Worm (Caenorhabditis elegans): ENCODE results near the gene pipp-4P.

pipp-4P gene

DNA sequence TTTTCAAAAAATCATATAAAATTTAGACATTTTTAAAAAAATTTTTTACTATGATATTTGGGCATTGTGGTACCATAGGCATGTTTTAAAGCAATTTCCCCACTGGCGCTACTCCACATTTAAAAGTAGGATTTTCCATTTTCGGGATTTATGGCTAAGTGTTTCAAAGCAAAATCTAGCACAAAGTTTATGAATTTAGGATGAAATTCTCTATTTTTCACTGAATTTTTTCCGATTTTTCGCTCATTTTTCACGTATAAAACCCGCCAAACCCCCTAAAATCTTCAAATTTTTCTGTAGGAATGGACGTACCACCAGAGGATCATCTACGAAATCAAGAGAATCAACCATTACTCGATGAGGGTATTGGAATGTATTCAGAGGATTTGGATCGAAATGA is at the start of gene pipp-4P:
Gene pipp-4P (plus strand): TSS at position 301 of the 400 bp plus-strand sequence.
- TF ChIP-seq hmbx-1 (tag; optimal IDR thresholded peaks at IDR 0.05) (no peak), hnd-1 (tag; optimal IDR thresholded peaks at IDR 0.05) (no peak), aly-1 (tag; optimal IDR thresholded peaks at IDR 0.05) (no peak), tbx-11 (GFP tag; IDR thresholded peaks at IDR 0.05) (no peak), tra-4 (tag; optimal IDR thresholded peaks at IDR 0.05) (no peak), ets-7 (tag; optimal IDR thresholded peaks at IDR 0.05) (no peak), scrt-1 (GFP tag; IDR thresholded peaks at IDR 0.05) (no peak), B0310.2 (tag; optimal IDR thresholded peaks at IDR 0.05) (no peak), ama-1 (optimal IDR thresholded peaks at IDR 0.05) (no peak), tbx-37 (GFP tag; conservative IDR thresholded peaks at IDR 0.05) (no peak), sea-1 (GFP tag; conservative IDR thresholded peaks at IDR 0.05) (no peak), ceh-13 (GFP tag; optimal IDR thresholded peaks at IDR 0.05) (no peak), pes-1 (GFP tag; IDR thresholded peaks at IDR 0.05) (no peak)

DNA sequence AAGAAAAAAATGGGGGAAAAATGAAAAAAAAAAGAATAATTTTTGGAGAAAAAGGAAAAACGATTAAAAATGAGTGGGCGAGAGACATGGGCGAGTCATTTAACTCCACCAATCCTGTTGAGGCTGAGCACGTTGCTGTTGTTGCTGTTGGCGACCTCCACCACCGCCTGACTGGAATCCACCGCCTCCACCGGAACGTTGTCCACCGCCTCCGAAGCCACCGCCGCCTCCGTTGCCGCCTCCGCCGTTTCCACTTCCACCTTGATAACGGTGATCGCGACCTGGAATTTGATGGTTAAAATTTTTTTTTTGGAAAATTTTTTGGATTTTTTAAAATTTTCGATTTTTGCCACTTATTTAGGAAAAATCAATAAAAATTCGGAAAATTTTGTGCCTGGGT is 48.3 kb upstream of the pipp-4P start:
- TF ChIP-seq ceh-13 (GFP tag; optimal IDR thresholded peaks at IDR 0.05) (no peak), sea-1 (GFP tag; conservative IDR thresholded peaks at IDR 0.05) (no peak), B0310.2 (tag; optimal IDR thresholded peaks at IDR 0.05) (no peak), tra-4 (tag; optimal IDR thresholded peaks at IDR 0.05) (no peak), pes-1 (GFP tag; IDR thresholded peaks at IDR 0.05) (no peak), hmg-4 (GFP tag; optimal IDR thresholded peaks at IDR 0.05) (no peak), ets-7 (tag; optimal IDR thresholded peaks at IDR 0.05) (no peak), hnd-1 (tag; optimal IDR thresholded peaks at IDR 0.05) (no peak), tbx-11 (GFP tag; IDR thresholded peaks at IDR 0.05) (no peak), flt-1 (GFP tag; IDR thresholded peaks at IDR 0.05) (no peak), ceh-36 (tag; optimal IDR thresholded peaks at IDR 0.05) (no peak), F13C5.2 (tag; optimal IDR thresholded peaks at IDR 0.05) (no peak), scrt-1 (GFP tag; IDR thresholded peaks at IDR 0.05) (no peak)

DNA sequence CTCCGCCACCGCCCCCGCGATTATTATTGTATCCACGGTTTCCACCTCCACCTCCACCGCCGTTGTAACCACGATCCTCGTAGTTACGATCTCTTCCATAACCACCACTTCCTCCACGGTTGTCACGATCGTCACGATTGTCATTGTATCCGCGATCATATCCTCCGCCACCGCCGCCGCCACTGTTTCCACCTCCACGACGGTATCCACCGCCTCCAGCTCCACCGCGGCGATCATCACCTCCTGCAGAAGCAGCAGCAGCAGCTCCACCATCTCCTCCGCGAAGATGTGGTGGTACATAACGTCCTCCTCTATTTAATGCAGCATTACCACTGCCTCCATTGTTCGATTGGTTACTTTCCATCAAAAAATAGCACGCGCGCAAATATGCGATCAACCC is 40.4 kb upstream of the pipp-4P start, which contains the start of gene laf-1:
Gene laf-1 (minus strand): TSS at position 399 of the 400 bp plus-strand sequence.
- no peak for TF ChIP-seq F13C5.2 (tag; optimal IDR thresholded peaks at IDR 0.05)
- no peak for TF ChIP-seq ceh-36 (tag; optimal IDR thresholded peaks at IDR 0.05)
- TF ChIP-seq scrt-1 (GFP tag; IDR thresholded peaks at IDR 0.05): no peak
- TF ChIP-seq pes-1 (GFP tag; IDR thresholded peaks at IDR 0.05): no peak
- TF ChIP-seq flt-1 (GFP tag; IDR thresholded peaks at IDR 0.05): no peak
- no peak for TF ChIP-seq B0310.2 (tag; optimal IDR thresholded peaks at IDR 0.05)
- TF ChIP-seq ets-7 (tag; optimal IDR thresholded peaks at IDR 0.05): no peak
- no peak for TF ChIP-seq ama-1 (optimal IDR thresholded peaks at IDR 0.05)
- no peak for TF ChIP-seq tbx-11 (GFP tag; IDR thresholded peaks at IDR 0.05)
- no peak for TF ChIP-seq sea-1 (GFP tag; conservative IDR thresholded peaks at IDR 0.05)
- TF ChIP-seq aly-1 (tag; optimal IDR thresholded peaks at IDR 0.05): no peak
- no peak for TF ChIP-seq hmg-4 (GFP tag; optimal IDR thresholded peaks at IDR 0.05)
- TF ChIP-seq tbx-37 (GFP tag; conservative IDR thresholded peaks at IDR 0.05): no peak
- no peak for TF ChIP-seq ceh-13 (GFP tag; optimal IDR thresholded peaks at IDR 0.05)
- no peak for TF ChIP-seq hnd-1 (tag; optimal IDR thresholded peaks at IDR 0.05)
- TF ChIP-seq tra-4 (tag; optimal IDR thresholded peaks at IDR 0.05): no peak
- TF ChIP-seq hmbx-1 (tag; optimal IDR thresholded peaks at IDR 0.05): no peak

DNA sequence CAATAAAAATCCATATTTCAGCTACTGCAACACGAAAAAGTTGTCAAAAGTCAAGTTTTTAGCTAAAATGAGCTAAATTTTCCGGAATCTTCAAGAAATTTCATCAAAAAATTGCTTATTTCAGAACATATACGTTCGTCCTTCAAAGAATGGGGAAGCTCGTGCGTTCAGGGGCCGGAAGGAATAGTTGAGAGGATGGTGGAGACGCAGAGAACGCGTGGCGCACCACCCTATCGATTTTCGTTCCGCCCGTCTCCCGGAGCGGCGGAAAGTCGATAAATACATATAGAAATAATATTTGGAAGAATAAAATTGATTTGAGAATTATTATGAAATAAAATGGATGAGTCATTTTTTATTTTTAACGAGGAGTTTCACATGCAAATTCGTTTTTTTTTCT is 38.8 kb upstream of the pipp-4P start:
- TF ChIP-seq ets-7 (tag; optimal IDR thresholded peaks at IDR 0.05) (peak; percentile 76), flt-1 (GFP tag; IDR thresholded peaks at IDR 0.05) (no peak), hnd-1 (tag; optimal IDR thresholded peaks at IDR 0.05) (no peak)

DNA sequence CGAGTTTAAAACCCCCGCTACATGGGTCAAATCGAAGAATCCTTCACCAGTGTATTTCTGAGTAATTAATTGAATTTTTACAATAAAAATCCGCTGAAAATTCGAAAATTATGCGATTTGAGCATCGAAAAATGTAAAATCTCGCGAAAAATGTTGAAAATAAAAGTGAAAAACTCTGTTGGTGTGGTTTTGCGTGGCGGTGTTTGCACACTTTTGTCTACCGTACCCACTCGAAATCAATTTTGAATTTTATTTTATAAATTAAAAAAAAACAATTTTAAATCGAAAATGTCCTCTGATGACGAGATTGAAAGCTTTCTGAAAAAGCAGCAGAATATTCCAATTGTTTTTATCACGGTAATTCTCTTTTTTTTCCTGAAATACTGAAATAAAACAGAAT is 38.3 kb upstream of the pipp-4P start, which contains the start of gene Y71H2AM.6:
Gene Y71H2AM.6 (plus strand): TSS at position 264 of the 400 bp plus-strand sequence.
- TF ChIP-seq tra-4 (tag; optimal IDR thresholded peaks at IDR 0.05) (no peak), F13C5.2 (tag; optimal IDR thresholded peaks at IDR 0.05) (peak; percentile 20)

DNA sequence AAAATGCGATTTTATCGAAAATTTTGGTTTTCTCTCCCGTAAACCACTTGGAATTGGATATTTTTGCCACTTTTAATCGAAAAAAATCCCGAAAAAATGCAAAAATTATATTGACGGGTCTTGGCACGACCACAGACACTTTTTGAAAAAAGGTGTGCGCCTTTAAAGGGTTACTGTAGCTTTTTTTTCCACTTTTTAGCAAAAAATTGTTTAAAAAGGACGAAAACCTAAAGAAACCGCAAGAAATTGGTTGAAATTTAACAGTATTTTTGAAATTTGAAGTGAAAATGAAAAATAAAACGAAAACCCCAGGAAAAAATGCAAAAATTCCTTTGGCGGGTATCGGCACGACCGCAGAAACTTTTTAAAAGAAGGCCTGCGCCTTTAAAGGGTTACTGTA is 37.2 kb upstream of the pipp-4P start:
- TF ChIP-seq hmg-4 (GFP tag; optimal IDR thresholded peaks at IDR 0.05): no peak
- TF ChIP-seq F13C5.2 (tag; optimal IDR thresholded peaks at IDR 0.05): no peak
- TF ChIP-seq aly-1 (tag; optimal IDR thresholded peaks at IDR 0.05): no peak
- no peak for TF ChIP-seq hmbx-1 (tag; optimal IDR thresholded peaks at IDR 0.05)
- TF ChIP-seq sea-1 (GFP tag; conservative IDR thresholded peaks at IDR 0.05): no peak
- no peak for TF ChIP-seq ceh-36 (tag; optimal IDR thresholded peaks at IDR 0.05)
- TF ChIP-seq hnd-1 (tag; optimal IDR thresholded peaks at IDR 0.05): no peak
- TF ChIP-seq ets-7 (tag; optimal IDR thresholded peaks at IDR 0.05): no peak
- no peak for TF ChIP-seq ceh-13 (GFP tag; optimal IDR thresholded peaks at IDR 0.05)
- no peak for TF ChIP-seq ama-1 (optimal IDR thresholded peaks at IDR 0.05)
- no peak for TF ChIP-seq tbx-11 (GFP tag; IDR thresholded peaks at IDR 0.05)
- TF ChIP-seq B0310.2 (tag; optimal IDR thresholded peaks at IDR 0.05): no peak
- no peak for TF ChIP-seq flt-1 (GFP tag; IDR thresholded peaks at IDR 0.05)
- TF ChIP-seq scrt-1 (GFP tag; IDR thresholded peaks at IDR 0.05): no peak
- no peak for TF ChIP-seq tbx-37 (GFP tag; conservative IDR thresholded peaks at IDR 0.05)
- no peak for TF ChIP-seq pes-1 (GFP tag; IDR thresholded peaks at IDR 0.05)
- no peak for TF ChIP-seq tra-4 (tag; optimal IDR thresholded peaks at IDR 0.05)

DNA sequence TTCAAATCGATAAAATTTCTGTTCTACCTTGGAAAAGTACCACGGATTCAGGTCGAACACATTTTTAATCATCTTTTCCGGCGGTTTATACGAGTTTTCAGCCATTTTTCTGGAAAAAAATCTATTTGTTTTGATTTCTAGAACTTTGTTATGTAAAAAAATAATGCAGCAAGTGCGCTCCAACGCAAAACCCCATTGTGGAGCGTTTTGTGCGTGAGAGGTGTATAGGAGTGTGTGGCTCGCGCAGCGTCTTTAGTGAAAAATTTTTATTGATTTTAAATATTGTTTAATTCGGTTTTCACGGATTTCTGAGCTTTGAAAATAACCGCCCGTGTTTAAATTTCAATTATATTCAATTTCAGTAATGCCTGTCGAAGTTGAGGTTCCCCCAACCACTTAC is 33.2 kb upstream of the pipp-4P start, which contains the start of gene Y71H2AM.20:
Gene Y71H2AM.20 (minus strand): TSS at position 109 of the 400 bp plus-strand sequence.
- TF ChIP-seq ama-1 (optimal IDR thresholded peaks at IDR 0.05) (no peak), ets-7 (tag; optimal IDR thresholded peaks at IDR 0.05) (no peak), B0310.2 (tag; optimal IDR thresholded peaks at IDR 0.05) (peak; percentile 44), pes-1 (GFP tag; IDR thresholded peaks at IDR 0.05) (peak; percentile 73), tbx-11 (GFP tag; IDR thresholded peaks at IDR 0.05) (0 out of 2 replicates have a peak, but pooled peaks have one; percentile 38), hmg-4 (GFP tag; optimal IDR thresholded peaks at IDR 0.05) (peak; percentile 28), hnd-1 (tag; optimal IDR thresholded peaks at IDR 0.05) (no peak), tra-4 (tag; optimal IDR thresholded peaks at IDR 0.05) (peak; percentile 5), sea-1 (GFP tag; conservative IDR thresholded peaks at IDR 0.05) (peak; percentile 72), tbx-37 (GFP tag; conservative IDR thresholded peaks at IDR 0.05) (peak; percentile 37; the same call in 1 of the 2 replicates), aly-1 (tag; optimal IDR thresholded peaks at IDR 0.05) (no peak), F13C5.2 (tag; optimal IDR thresholded peaks at IDR 0.05) (peak; percentile 87), ceh-13 (GFP tag; optimal IDR thresholded peaks at IDR 0.05) (no peak), hmbx-1 (tag; optimal IDR thresholded peaks at IDR 0.05) (no peak), scrt-1 (GFP tag; IDR thresholded peaks at IDR 0.05) (0 out of 2 replicates have a peak, but pooled peaks have one; percentile 55), ceh-36 (tag; optimal IDR thresholded peaks at IDR 0.05) (peak; percentile 58), flt-1 (GFP tag; IDR thresholded peaks at IDR 0.05) (0 out of 2 replicates have a peak, but pooled peaks have one; percentile 53)

All from whole organism, early embryonic.